Comparison of ENCODE assay signal across 4 fruit fly cellular contexts in genomic region chr3L:11295164-11295516, dm6.
A peak's percentile ranks its signal among the peaks of the same experiment; 100 is the strongest.
TF ChIP-seq lines count a peak whose summit lies in the region.

No protein-coding gene starts in this region.

- TF ChIP-seq CTCF in whole organism, embryonic (GFP tag; optimal IDR thresholded peaks at IDR 0.05; lab: Kevin White, UChicago): no peak

TF ChIP-seq in whole organism, adult, 20 proteins besides CTCF, POLR2A, EP300 and RAD21:
- TF ChIP-seq ovo (GFP tag; optimal IDR thresholded peaks at IDR 0.05; lab: Kevin White, UChicago) (no peak), kay (GFP tag; lab: Kevin White, UChicago; ENCODE audit: borderline replicate concordance) (peak; percentile 43), bab1 (GFP tag; optimal IDR thresholded peaks at IDR 0.05; lab: Kevin White, UChicago) (peak; percentile 2)
TF ChIP-seq in whole organism, adult: peak in this region for 2.

TF ChIP-seq in whole organism, embryonic, 481 proteins besides CTCF, POLR2A, EP300 and RAD21:
- TF ChIP-seq z (GFP tag; IDR thresholded peaks at IDR 0.05; lab: Robert Waterston, UW) (no peak), sens (GFP tag; lab: Kevin White, UChicago) (peak; percentile 58), ATbp (GFP tag; optimal IDR thresholded peaks at IDR 0.05; lab: Kevin White, UChicago) (no peak), CG3838 (GFP tag; optimal IDR thresholded peaks at IDR 0.05; lab: Kevin White, UChicago) (peak; percentile 34), otp (GFP tag; IDR thresholded peaks at IDR 0.05; lab: Robert Waterston, UW) (no peak), Med (GFP tag; lab: Kevin White, UChicago) (peak; percentile 23), ro (GFP tag; IDR thresholded peaks at IDR 0.05; lab: Robert Waterston, UW) (no peak), CG31365 (tag; optimal IDR thresholded peaks at IDR 0.05; lab: Kevin White, UChicago) (no peak), CG34224 (GFP tag; IDR thresholded peaks at IDR 0.05; lab: Robert Waterston, UW; ENCODE audit: partially characterized antibody) (no peak), CG15601 (tag; optimal IDR thresholded peaks at IDR 0.05; lab: Kevin White, UChicago) (no peak), dm (GFP tag; optimal IDR thresholded peaks at IDR 0.05; lab: Kevin White, UChicago) (no peak), repo (GFP tag; optimal IDR thresholded peaks at IDR 0.05; lab: Kevin White, UChicago) (no peak), dpn (GFP tag; optimal IDR thresholded peaks at IDR 0.05; lab: Kevin White, UChicago) (no peak), CG4617 (GFP tag; optimal IDR thresholded peaks at IDR 0.05; lab: Kevin White, UChicago; ENCODE audit: borderline replicate concordance) (no peak), Xbp1 (GFP tag; optimal IDR thresholded peaks at IDR 0.05; lab: Kevin White, UChicago) (peak; percentile 25), CG4820 (GFP tag; optimal IDR thresholded peaks at IDR 0.05; lab: Kevin White, UChicago) (no peak), MTF-1 (GFP tag; optimal IDR thresholded peaks at IDR 0.05; lab: Kevin White, UChicago; ENCODE audit: borderline replicate concordance) (peak; percentile 17)

TF ChIP-seq in whole organism, prepupa, 60 proteins besides CTCF, POLR2A, EP300 and RAD21:
- no peak for TF ChIP-seq vri (GFP tag; optimal IDR thresholded peaks at IDR 0.05; lab: Kevin White, UChicago)
- TF ChIP-seq svp (GFP tag; lab: Kevin White, UChicago): peak; percentile 27
- peak; percentile 3 for TF ChIP-seq CG16779 (tag; optimal IDR thresholded peaks at IDR 0.05; lab: Kevin White, UChicago)
- TF ChIP-seq eg (GFP tag; IDR thresholded peaks at IDR 0.05; lab: Robert Waterston, UW): no peak
- TF ChIP-seq OdsH (GFP tag; optimal IDR thresholded peaks at IDR 0.05; lab: Kevin White, UChicago): peak; percentile 18
- TF ChIP-seq pdm3 (GFP tag; optimal IDR thresholded peaks at IDR 0.05; lab: Kevin White, UChicago): peak; percentile 15
- TF ChIP-seq Eip78C (GFP tag; lab: Kevin White, UChicago): peak; percentile 66
- TF ChIP-seq Hr39 (GFP tag; optimal IDR thresholded peaks at IDR 0.05; lab: Kevin White, UChicago): no peak
- peak; percentile 40 for TF ChIP-seq CG32006 (GFP tag; optimal IDR thresholded peaks at IDR 0.05; lab: Kevin White, UChicago)
- no peak for TF ChIP-seq dsx (GFP tag; optimal IDR thresholded peaks at IDR 0.05; lab: Kevin White, UChicago; ENCODE audit: poor library complexity, severe bottlenecking)
- peak; percentile 28 for TF ChIP-seq Hr4 (GFP tag; optimal IDR thresholded peaks at IDR 0.05; lab: Kevin White, UChicago)

TF ChIP-seq in whole organism, wandering third instar larva, 38 proteins besides CTCF, POLR2A, EP300 and RAD21:
- peak; percentile 8 for TF ChIP-seq Jra (GFP tag; optimal IDR thresholded peaks at IDR 0.05; lab: Kevin White, UChicago)
- TF ChIP-seq Hnf4 (GFP tag; optimal IDR thresholded peaks at IDR 0.05; lab: Kevin White, UChicago): no peak
